Fruit fly (Drosophila melanogaster): ENCODE measurements around the gene CG4789.

CG4789 gene

dm6 chrX:16815168-16815567 is 14.4 kb downstream of the CG4789 start (continued):
- TF ChIP-seq CG32532 (GFP tag; IDR thresholded peaks at IDR 0.05) = no peak
- no peak for TF ChIP-seq stc (GFP tag; IDR thresholded peaks at IDR 0.05)
- TF ChIP-seq pfk (GFP tag; optimal IDR thresholded peaks at IDR 0.05) = no peak
- no peak for TF ChIP-seq Neu2 (GFP tag; optimal IDR thresholded peaks at IDR 0.05; ENCODE audit: borderline replicate concordance)
- no peak for TF ChIP-seq CG18476 (GFP tag; optimal IDR thresholded peaks at IDR 0.05)
- TF ChIP-seq stwl (tag; optimal IDR thresholded peaks at IDR 0.05) = no peak
- no peak for TF ChIP-seq CG18599 (GFP tag; optimal IDR thresholded peaks at IDR 0.05)
- no peak for TF ChIP-seq CG11093 (GFP tag; IDR thresholded peaks at IDR 0.05)
- TF ChIP-seq Gug (GFP tag; IDR thresholded peaks at IDR 0.05) = no peak
- no peak for TF ChIP-seq CG10274 (GFP tag; optimal IDR thresholded peaks at IDR 0.05)
- TF ChIP-seq Rx (GFP tag; IDR thresholded peaks at IDR 0.05) = peak; percentile 28; the same call in 1 of the 2 replicates
- no peak for TF ChIP-seq ken (GFP tag; IDR thresholded peaks at IDR 0.05)
- no peak for TF ChIP-seq CG11398 (GFP tag; optimal IDR thresholded peaks at IDR 0.05)
- TF ChIP-seq Asciz (GFP tag; optimal IDR thresholded peaks at IDR 0.05) = no peak
- TF ChIP-seq CG10654 (GFP tag; optimal IDR thresholded peaks at IDR 0.05) = no peak
- TF ChIP-seq Mes4 (GFP tag; optimal IDR thresholded peaks at IDR 0.05) = no peak
- no peak for TF ChIP-seq CG18011 (GFP tag; optimal IDR thresholded peaks at IDR 0.05)
- TF ChIP-seq Dfd (GFP tag; optimal IDR thresholded peaks at IDR 0.05) = no peak
- no peak for TF ChIP-seq CG3726 (GFP tag; IDR thresholded peaks at IDR 0.05)
- TF ChIP-seq CG15073 (GFP tag; optimal IDR thresholded peaks at IDR 0.05) = no peak
- TF ChIP-seq Ets97D (GFP tag; optimal IDR thresholded peaks at IDR 0.05) = no peak
- TF ChIP-seq CG9817 (tag; optimal IDR thresholded peaks at IDR 0.05) = no peak
- no peak for TF ChIP-seq CG6654 (GFP tag; optimal IDR thresholded peaks at IDR 0.05)
- no peak for TF ChIP-seq Mrtf (GFP tag; IDR thresholded peaks at IDR 0.05)
- no peak for TF ChIP-seq unc-4 (GFP tag; IDR thresholded peaks at IDR 0.05; ENCODE audit: partially characterized antibody)
- TF ChIP-seq CG6813 (GFP tag; optimal IDR thresholded peaks at IDR 0.05) = no peak
- TF ChIP-seq CG12744 (GFP tag; optimal IDR thresholded peaks at IDR 0.05) = no peak
- TF ChIP-seq gem (tag; optimal IDR thresholded peaks at IDR 0.05) = peak; percentile 36
- no peak for TF ChIP-seq CG13624 (GFP tag; optimal IDR thresholded peaks at IDR 0.05)
- TF ChIP-seq gcm (GFP tag; optimal IDR thresholded peaks at IDR 0.05) = no peak
- no peak for TF ChIP-seq Fer3 (tag; optimal IDR thresholded peaks at IDR 0.05)
- no peak for TF ChIP-seq jing (GFP tag; optimal IDR thresholded peaks at IDR 0.05)
- TF ChIP-seq MESR4 (GFP tag; optimal IDR thresholded peaks at IDR 0.05) = no peak
- TF ChIP-seq Hsf (GFP tag; optimal IDR thresholded peaks at IDR 0.05) = no peak
- no peak for TF ChIP-seq NC2β (GFP tag; optimal IDR thresholded peaks at IDR 0.05)
- TF ChIP-seq Dek (tag; optimal IDR thresholded peaks at IDR 0.05) = no peak
- no peak for TF ChIP-seq sens-2 (GFP tag; IDR thresholded peaks at IDR 0.05)
- TF ChIP-seq kni (GFP tag; optimal IDR thresholded peaks at IDR 0.05) = no peak
- TF ChIP-seq Side (GFP tag; optimal IDR thresholded peaks at IDR 0.05) = no peak
- TF ChIP-seq dysf (GFP tag; IDR thresholded peaks at IDR 0.05) = peak; percentile 52; the same call in 2 of the 3 replicates
- peak; percentile 39 for TF ChIP-seq CG7839 (tag; optimal IDR thresholded peaks at IDR 0.05)
- no peak for TF ChIP-seq Awh (GFP tag; IDR thresholded peaks at IDR 0.05)
- TF ChIP-seq trem (tag; optimal IDR thresholded peaks at IDR 0.05) = no peak
- no peak for TF ChIP-seq CG7963 (GFP tag; IDR thresholded peaks at IDR 0.05; ENCODE audit: partially characterized antibody)
- no peak for TF ChIP-seq CG10565 (GFP tag; optimal IDR thresholded peaks at IDR 0.05)
- no peak for TF ChIP-seq CG14860 (GFP tag; IDR thresholded peaks at IDR 0.05; ENCODE audit: partially characterized antibody)
- no peak for TF ChIP-seq da (GFP tag; optimal IDR thresholded peaks at IDR 0.05)
- no peak for TF ChIP-seq CG33557 (GFP tag; optimal IDR thresholded peaks at IDR 0.05)
- no peak for TF ChIP-seq CG17829 (tag; optimal IDR thresholded peaks at IDR 0.05)
- no peak for TF ChIP-seq CG11560 (tag; IDR thresholded peaks at IDR 0.05)
- no peak for TF ChIP-seq CG12659 (GFP tag; optimal IDR thresholded peaks at IDR 0.05)

Measured in whole organism, embryonic.